Worm (Caenorhabditis elegans) whole organism, mixed stage, embryonic: Measurements from ENCODE around the gene bath-26.

Source experiments
- elt-1 ChIP-seq: sonication (generic microtip); optimal IDR thresholded peaks from 2 replicates; lab custom pipeline; 2017; ENCODE audit warnings: missing genetic modification characterization, mild to moderate bottlenecking, missing compliant biosample characterization, antibody characterized with exemption, moderate library complexity, borderline replicate concordance; ENCODE audit not compliant: insufficient read depth
- nhr-12 ChIP-seq: fragments of 150-350 bp; optimal IDR thresholded peaks from 2 replicates; lab custom pipeline; 2014; ENCODE audit warnings: missing biosample characterization, missing genetic modification characterization
- nhr-237 ChIP-seq: fragments of 150-350 bp; optimal IDR thresholded peaks from 2 replicates; lab custom pipeline; 2014; ENCODE audit warnings: missing biosample characterization, missing genetic modification characterization
- pha-4 ChIP-seq: fragments of 150-350 bp; optimal IDR thresholded peaks from 2 replicates; lab custom pipeline; 2018; ENCODE audit warnings: missing biosample characterization, missing genetic modification reagents, missing genetic modification characterization
- zip-8 ChIP-seq: fragments of 150-350 bp; optimal IDR thresholded peaks from 2 replicates; lab custom pipeline; 2014; ENCODE audit warnings: missing biosample characterization, missing genetic modification characterization

- TF ChIP-seq zip-8 (tag; lab: Kevin White, UChicago) = no peak
- TF ChIP-seq nhr-12 (tag; lab: Kevin White, UChicago) = no peak
- no peak for TF ChIP-seq elt-1 (tag; lab: Kevin White, UChicago)
- no peak for TF ChIP-seq pha-4
- TF ChIP-seq nhr-237 (tag; lab: Kevin White, UChicago) = no peak
Observed at ce11 chrII:1550501-1550900, 50.1 kb downstream of the bath-26 start, which contains the start of the genes fbxb-52 and fbxb-51.
